Worm (Caenorhabditis elegans) whole organism, L2 larva: ENCODE results near the gene H24K24.2.
"Not testable (repeated sequence)": the region's sequence is repeated elsewhere in the genome, so short reads cannot be mapped to it uniquely, and the experiment has no call there.

Experiments used
- F13H6.1 ChIP-seq: sonication (generic microtip); optimal IDR thresholded peaks from 2 replicates; lab custom pipeline; 2016; ENCODE audit warnings: missing genetic modification characterization, missing compliant biosample characterization
- alr-1 ChIP-seq: fragments of 150-350 bp; optimal IDR thresholded peaks from 2 replicates; lab custom pipeline; 2014; ENCODE audit warnings: missing biosample characterization, missing genetic modification characterization
- aly-2 ChIP-seq: fragments of 150-350 bp; optimal IDR thresholded peaks from 2 replicates; lab custom pipeline; 2014; ENCODE audit warnings: missing biosample characterization, missing genetic modification characterization
- ama-1 ChIP-seq: fragments of 150-350 bp; optimal IDR thresholded peaks from 2 replicates; lab custom pipeline; 2018; ENCODE audit warnings: inconsistent platforms
- ceh-16 ChIP-seq: fragments of 150-350 bp; optimal IDR thresholded peaks from 2 replicates; lab custom pipeline; 2014; ENCODE audit warnings: missing biosample characterization, missing genetic modification characterization
- crh-2 ChIP-seq: sonication (generic microtip); optimal IDR thresholded peaks from 2 replicates; lab custom pipeline; 2017; ENCODE audit warnings: missing biosample characterization, missing genetic modification characterization
- dmd-4 ChIP-seq: sonication (generic microtip); optimal IDR thresholded peaks from 2 replicates; lab custom pipeline; 2017; ENCODE audit warnings: missing biosample characterization, missing genetic modification characterization
- egl-27 ChIP-seq: sonication (generic microtip); optimal IDR thresholded peaks from 3 replicates; lab custom pipeline; 2017; ENCODE audit warnings: missing biosample characterization, missing genetic modification reagents, missing genetic modification characterization
- elt-1 ChIP-seq: fragments of 150-350 bp; optimal IDR thresholded peaks from 2 replicates; lab custom pipeline; 2014; ENCODE audit warnings: missing biosample characterization, missing genetic modification characterization
- elt-3 ChIP-seq: sonication (generic microtip); optimal IDR thresholded peaks from 2 replicates; lab custom pipeline; 2017; ENCODE audit warnings: missing biosample characterization, missing genetic modification characterization
- fos-1 ChIP-seq: fragments of 150-350 bp; optimal IDR thresholded peaks from 2 replicates; lab custom pipeline; 2014; ENCODE audit warnings: missing biosample characterization, missing genetic modification characterization
- gmeb-1 ChIP-seq: fragments of 150-350 bp; optimal IDR thresholded peaks from 2 replicates; lab custom pipeline; 2014; ENCODE audit warnings: missing biosample characterization, missing genetic modification characterization
- lin-11 ChIP-seq: fragments of 150-350 bp; sonication (generic microtip); optimal IDR thresholded peaks from 2 replicates; lab custom pipeline; 2014; ENCODE audit warnings: missing biosample characterization, missing genetic modification characterization, inconsistent platforms, mixed read lengths
- lin-39 ChIP-seq: fragments of 150-350 bp; optimal IDR thresholded peaks from 2 replicates; lab custom pipeline; 2014; ENCODE audit warnings: missing biosample characterization, missing genetic modification reagents, missing genetic modification characterization
- mab-5 ChIP-seq: fragments of 150-350 bp; optimal IDR thresholded peaks from 2 replicates; lab custom pipeline; 2014; ENCODE audit warnings: missing biosample characterization, missing genetic modification characterization
- mbf-1 ChIP-seq: sonication (generic microtip); optimal IDR thresholded peaks from 2 replicates; lab custom pipeline; 2017; ENCODE audit warnings: missing biosample characterization, missing genetic modification characterization
- mdl-1 ChIP-seq, 2 experiments: fragments of 150-350 bp in 1 of 2; sonication (generic microtip) in 1 of 2; optimal IDR thresholded peaks; 2 replicates each; lab custom pipeline; 2017; ENCODE audit warnings: missing biosample characterization in 2 of 2, missing genetic modification characterization in 2 of 2
- nhr-11 ChIP-seq: fragments of 150-350 bp; optimal IDR thresholded peaks from 2 replicates; lab custom pipeline; 2014; ENCODE audit warnings: missing biosample characterization, missing genetic modification characterization
- nhr-129 ChIP-seq: fragments of 150-350 bp; optimal IDR thresholded peaks from 2 replicates; lab custom pipeline; 2014; ENCODE audit warnings: missing biosample characterization, missing genetic modification characterization
- nhr-21 ChIP-seq: fragments of 150-350 bp; optimal IDR thresholded peaks from 2 replicates; lab custom pipeline; 2014; ENCODE audit warnings: missing biosample characterization, missing genetic modification characterization
- nhr-25 ChIP-seq: fragments of 150-350 bp; sonication (generic microtip); optimal IDR thresholded peaks from 3 replicates; lab custom pipeline; 2014; ENCODE audit warnings: missing biosample characterization, missing genetic modification characterization
- nhr-6 ChIP-seq: fragments of 150-350 bp; optimal IDR thresholded peaks from 2 replicates; lab custom pipeline; 2014; ENCODE audit warnings: missing biosample characterization, missing genetic modification characterization
- peb-1 ChIP-seq: fragments of 150-350 bp; optimal IDR thresholded peaks from 2 replicates; lab custom pipeline; 2014; ENCODE audit warnings: missing biosample characterization, missing genetic modification characterization
- sem-4 ChIP-seq: fragments of 150-350 bp; optimal IDR thresholded peaks from 2 replicates; lab custom pipeline; 2014; ENCODE audit warnings: missing biosample characterization, missing genetic modification reagents, missing genetic modification characterization
- sma-3 ChIP-seq: sonication (generic microtip); optimal IDR thresholded peaks from 2 replicates; lab custom pipeline; 2016; ENCODE audit warnings: missing genetic modification reagents, missing genetic modification characterization, missing compliant biosample characterization
- sma-9 ChIP-seq, 2 experiments: fragments of 150-350 bp in 1 of 2; sonication (generic microtip) in 1 of 2; optimal IDR thresholded peaks; 2 replicates each; lab custom pipeline; 2014 to 2016; ENCODE audit warnings: missing genetic modification characterization in 2 of 2, mild to moderate bottlenecking in 1 of 2, missing biosample characterization in 1 of 2, missing compliant biosample characterization in 1 of 2, missing genetic modification reagents in 1 of 2, moderate library complexity in 1 of 2
- ztf-1 ChIP-seq: fragments of 200-800 bp; sonication (Bioruptor generic); conservative IDR thresholded peaks from 2 replicates; pipeline ENCODE4 v1.3.6; 2022; ENCODE audit warnings: missing genetic modification characterization, missing compliant biosample characterization
- ztf-4 ChIP-seq: fragments of 150-350 bp; optimal IDR thresholded peaks from 2 replicates; lab custom pipeline; 2014; ENCODE audit warnings: missing biosample characterization, missing genetic modification characterization

The H24K24.2 gene

ce11 chrV:889216-889615 lies 28.4 kb upstream of the H24K24.2 start, which contains the start of gene T02B11.6:
Gene T02B11.6, minus strand, starts transcription at chrV:889316.
- TF ChIP-seq sma-9 (GFP tag; optimal IDR thresholded peaks at IDR 0.05; lab: Kevin White, UChicago) (no peak), sma-9 (tag; optimal IDR thresholded peaks at IDR 0.05; lab: Kevin White, UChicago) (no peak), peb-1 (tag; lab: Kevin White, UChicago) (no peak), nhr-21 (tag; lab: Kevin White, UChicago) (no peak), mab-5 (tag; lab: Kevin White, UChicago) (no peak), ceh-16 (tag; lab: Kevin White, UChicago) (no peak), sma-3 (GFP tag; lab: Kevin White, UChicago) (no peak), dmd-4 (tag; lab: Kevin White, UChicago) (no peak), elt-1 (tag; lab: Kevin White, UChicago) (no peak)

DNA sequence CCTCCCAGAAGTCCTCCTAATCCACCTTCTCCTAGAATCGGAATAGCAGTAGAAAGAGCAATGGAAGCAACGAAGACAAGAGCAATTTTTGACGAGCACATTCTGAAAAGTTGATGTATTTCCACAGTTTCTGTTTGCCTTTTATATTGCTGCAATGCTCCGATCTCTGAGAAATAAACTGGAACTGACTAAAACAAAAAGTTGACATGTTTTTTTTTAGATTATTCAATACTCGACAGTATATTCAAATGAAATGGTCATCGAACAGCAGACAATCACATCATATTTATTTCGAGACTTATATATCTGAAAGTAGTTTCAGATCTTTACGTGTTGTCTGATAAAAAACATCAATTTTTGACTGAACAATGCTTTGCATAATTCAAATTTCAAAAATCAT lies 27.2 kb upstream of the H24K24.2 start, which contains the start of gene srlf-21:
Gene srlf-21, minus strand, starts transcription at position 101 of the 400 bp plus-strand sequence.
- TF ChIP-seq ztf-4 (tag; lab: Kevin White, UChicago) (no peak), aly-2 (no peak), sma-9 (GFP tag; optimal IDR thresholded peaks at IDR 0.05; lab: Kevin White, UChicago) (no peak), sma-9 (tag; optimal IDR thresholded peaks at IDR 0.05; lab: Kevin White, UChicago) (no peak), ama-1 (lab: Kevin White, UChicago) (no peak), egl-27 (tag; lab: Kevin White, UChicago) (no peak), sem-4 (tag; lab: Kevin White, UChicago) (no peak), ceh-16 (tag; lab: Kevin White, UChicago) (no peak), nhr-11 (tag; lab: Kevin White, UChicago) (no peak), sma-3 (GFP tag; lab: Kevin White, UChicago) (no peak), lin-11 (no peak), nhr-6 (tag; lab: Kevin White, UChicago) (no peak), peb-1 (tag; lab: Kevin White, UChicago) (no peak)

- TF ChIP-seq F13H6.1 (tag; lab: Kevin White, UChicago); aly-2; fos-1 (tag; lab: Kevin White, UChicago): not testable (repeated sequence)
- TF ChIP-seq, all 48 proteins: peak for 0; not testable (repeated sequence) for 48
Measured at ce11 chrV:890835-891234, 26.8 kb upstream of the H24K24.2 start, which contains the start of gene srlf-22. Gene srlf-22, plus strand, starts transcription at chrV:891135.

DNA sequence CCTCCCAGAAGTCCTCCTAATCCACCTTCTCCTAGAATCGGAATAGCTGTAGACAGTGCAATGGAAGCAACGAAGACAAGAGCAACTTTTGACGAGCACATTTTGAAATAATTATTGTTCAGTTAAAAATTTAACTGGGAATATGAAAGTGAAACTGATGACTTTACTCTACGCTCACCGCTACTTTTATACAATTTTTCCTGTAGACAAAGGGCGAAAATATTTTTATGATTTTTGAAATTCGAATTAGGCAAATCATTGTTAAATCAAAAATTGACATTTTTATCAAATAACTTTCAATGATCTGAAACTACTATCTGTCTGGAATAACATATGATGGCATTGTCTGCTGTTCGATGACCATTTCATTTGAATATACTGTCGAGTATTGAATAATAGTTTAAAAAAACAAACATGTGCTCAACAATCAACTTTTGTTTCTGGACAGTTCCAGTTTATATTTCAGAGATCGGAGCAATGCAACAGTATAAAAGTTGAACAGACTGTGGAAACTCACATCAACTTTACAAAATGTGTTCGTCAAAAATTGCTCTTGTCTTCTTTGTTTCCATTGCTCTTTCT lies 24.1 kb upstream of the H24K24.2 start, which contains the start of the genes srlf-23 and srlf-20:
Gene srlf-23, minus strand, starts transcription at position 101 of the 582 bp plus-strand sequence.
Gene srlf-20, plus strand, starts transcription at position 532 of the 582 bp plus-strand sequence.
- TF ChIP-seq egl-27 (tag; lab: Kevin White, UChicago) (no peak), nhr-21 (tag; lab: Kevin White, UChicago) (no peak), elt-3 (tag; lab: Kevin White, UChicago) (no peak), nhr-25 (tag; lab: Kevin White, UChicago) (no peak), ztf-4 (tag; lab: Kevin White, UChicago) (no peak)

- TF ChIP-seq nhr-6 (tag; lab: Kevin White, UChicago) (no peak), alr-1 (no peak), ztf-1 (GFP tag; lab: Robert Waterston, UW) (no peak)
- TF ChIP-seq, all 48 proteins: peak for 0
Measured at ce11 chrV:899087-899486, 18.5 kb upstream of the H24K24.2 start, which contains the start of gene nas-32. Gene nas-32, minus strand, starts transcription at chrV:899187.

ce11 chrV:903460-903859 lies 14.1 kb upstream of the H24K24.2 start, which contains the start of gene fmo-5:
Gene fmo-5, minus strand, starts transcription at chrV:903665.
- peak; percentile 71 for TF ChIP-seq crh-2 (tag; lab: Kevin White, UChicago)
- TF ChIP-seq fos-1 (tag; lab: Kevin White, UChicago), result peak; percentile 12
- TF ChIP-seq nhr-129 (tag; lab: Kevin White, UChicago), result peak; percentile 27
- peak; percentile 62 for TF ChIP-seq gmeb-1 (tag; lab: Kevin White, UChicago)
- peak; percentile 30 for TF ChIP-seq F13H6.1 (tag; lab: Kevin White, UChicago)
- no peak for TF ChIP-seq lin-11
- TF ChIP-seq lin-39 (tag; lab: Kevin White, UChicago), result no peak
- TF ChIP-seq nhr-25 (tag; lab: Kevin White, UChicago), result peak; percentile 62
- TF ChIP-seq mdl-1 (tag; optimal IDR thresholded peaks at IDR 0.05; lab: Kevin White, UChicago), result peak; percentile 38 to 56
- TF ChIP-seq mbf-1 (tag; lab: Kevin White, UChicago), result no peak
- TF ChIP-seq sma-9 (GFP tag; optimal IDR thresholded peaks at IDR 0.05; lab: Kevin White, UChicago), result peak; percentile 69
- TF ChIP-seq sma-9 (tag; optimal IDR thresholded peaks at IDR 0.05; lab: Kevin White, UChicago), result no peak
- peak; percentile 40 for TF ChIP-seq sma-3 (GFP tag; lab: Kevin White, UChicago)
- peak; percentile 57 for TF ChIP-seq nhr-21 (tag; lab: Kevin White, UChicago)
